Fruit fly (Drosophila melanogaster): ENCODE data around the gene Ndc1.

The Ndc1 gene

dm6 chr3R:23915042-23915428, 9.2 kb upstream of the Ndc1 start (continued):
- no peak for TF ChIP-seq CG34224 (GFP tag; IDR thresholded peaks at IDR 0.05; ENCODE audit: partially characterized antibody)
- 0 out of 3 replicates have a peak, but pooled peaks have one; percentile 33 for TF ChIP-seq CG11456 (GFP tag; IDR thresholded peaks at IDR 0.05)
- TF ChIP-seq Scr (GFP tag; IDR thresholded peaks at IDR 0.05; ENCODE audit: partially characterized antibody), result no peak
- no peak for TF ChIP-seq zf30C (GFP tag; optimal IDR thresholded peaks at IDR 0.05)
- TF ChIP-seq insv (GFP tag; optimal IDR thresholded peaks at IDR 0.05), result no peak
- TF ChIP-seq CG12391 (tag; optimal IDR thresholded peaks at IDR 0.05), result peak; percentile 31
- no peak for TF ChIP-seq sc (optimal IDR thresholded peaks at IDR 0.05)
- TF ChIP-seq sc (GFP tag; optimal IDR thresholded peaks at IDR 0.05), result no peak
- no peak for TF ChIP-seq slp2 (GFP tag; optimal IDR thresholded peaks at IDR 0.05)
- no peak for TF ChIP-seq CG11093 (GFP tag; IDR thresholded peaks at IDR 0.05)
- no peak for TF ChIP-seq CG2129 (GFP tag; IDR thresholded peaks at IDR 0.05; ENCODE audit: partially characterized antibody)
- TF ChIP-seq row (GFP tag; IDR thresholded peaks at IDR 0.05), result peak; percentile 52; the same call in 2 of the 3 replicates
- TF ChIP-seq hbn (GFP tag; IDR thresholded peaks at IDR 0.05; ENCODE audit: partially characterized antibody), result no peak
- TF ChIP-seq Bdp1 (GFP tag; optimal IDR thresholded peaks at IDR 0.05), result no peak
- TF ChIP-seq Oli (tag; optimal IDR thresholded peaks at IDR 0.05), result peak; percentile 21
- peak; percentile 11 for TF ChIP-seq nmo (GFP tag; optimal IDR thresholded peaks at IDR 0.05)
- peak; percentile 26 for TF ChIP-seq CG9727 (GFP tag; optimal IDR thresholded peaks at IDR 0.05)
- peak in 1 of 2 experiments; percentile 34 for TF ChIP-seq dpn (GFP tag; optimal IDR thresholded peaks at IDR 0.05)
- TF ChIP-seq so (GFP tag; IDR thresholded peaks at IDR 0.05), result peak; percentile 60; the same call in 1 of the 3 replicates
- no peak for TF ChIP-seq CG6791 (GFP tag; IDR thresholded peaks at IDR 0.05; ENCODE audit: partially characterized antibody)
- TF ChIP-seq CG6175 (GFP tag; IDR thresholded peaks at IDR 0.05), result no peak
- peak; percentile 50 for TF ChIP-seq lab (GFP tag; optimal IDR thresholded peaks at IDR 0.05)
- no peak for TF ChIP-seq CG17568 (GFP tag; optimal IDR thresholded peaks at IDR 0.05)
- TF ChIP-seq otp (GFP tag; IDR thresholded peaks at IDR 0.05), result 0 out of 3 replicates have a peak, but pooled peaks have one; percentile 45
- TF ChIP-seq CG18599 (GFP tag; optimal IDR thresholded peaks at IDR 0.05), result peak; percentile 44
- no peak for TF ChIP-seq Eip74EF (GFP tag; optimal IDR thresholded peaks at IDR 0.05)
- TF ChIP-seq pb (GFP tag; optimal IDR thresholded peaks at IDR 0.05), result no peak
- no peak for TF ChIP-seq CG34376 (GFP tag; optimal IDR thresholded peaks at IDR 0.05)
- peak; percentile 16 for TF ChIP-seq CG10979 (tag; optimal IDR thresholded peaks at IDR 0.05)
- no peak for TF ChIP-seq amos (GFP tag; IDR thresholded peaks at IDR 0.05; ENCODE audit: partially characterized antibody)
- peak; percentile 54 for TF ChIP-seq ind (GFP tag; optimal IDR thresholded peaks at IDR 0.05)
- TF ChIP-seq PHDP (tag; optimal IDR thresholded peaks at IDR 0.05), result peak; percentile 5
- no peak for TF ChIP-seq prd (optimal IDR thresholded peaks at IDR 0.05)
- TF ChIP-seq prd (GFP tag; IDR thresholded peaks at IDR 0.05), result peak; percentile 55; the same call in 2 of the 3 replicates
- peak; percentile 19; the same call in 1 of the 2 replicates for TF ChIP-seq Ravus (GFP tag; IDR thresholded peaks at IDR 0.05)
- peak; percentile 19; the same call in 1 of the 2 replicates for TF ChIP-seq sisA (GFP tag; IDR thresholded peaks at IDR 0.05)
- TF ChIP-seq CG11504 (tag; optimal IDR thresholded peaks at IDR 0.05), result peak; percentile 54
- TF ChIP-seq usp (GFP tag; optimal IDR thresholded peaks at IDR 0.05), result no peak
- TF ChIP-seq Hsf (GFP tag; optimal IDR thresholded peaks at IDR 0.05), result no peak
- TF ChIP-seq H2.0 (GFP tag; IDR thresholded peaks at IDR 0.05), result peak; percentile 51; the same call in 1 of the 2 replicates
- no peak for TF ChIP-seq hkb (optimal IDR thresholded peaks at IDR 0.05)
- peak; percentile 53 for TF ChIP-seq hkb (GFP tag; IDR thresholded peaks at IDR 0.05)
- peak; percentile 6 for TF ChIP-seq Fer3 (tag; optimal IDR thresholded peaks at IDR 0.05)
- peak; percentile 34; the same call in 1 of the 2 replicates for TF ChIP-seq E2f1 (GFP tag; IDR thresholded peaks at IDR 0.05)
- TF ChIP-seq gcm (GFP tag; optimal IDR thresholded peaks at IDR 0.05), result no peak
- no peak for TF ChIP-seq nau (GFP tag; optimal IDR thresholded peaks at IDR 0.05)
- no peak for TF ChIP-seq CG6654 (GFP tag; optimal IDR thresholded peaks at IDR 0.05)
- no peak for TF ChIP-seq CG12659 (GFP tag; optimal IDR thresholded peaks at IDR 0.05)
- TF ChIP-seq Meics (GFP tag; optimal IDR thresholded peaks at IDR 0.05), result peak; percentile 43
- TF ChIP-seq corto (GFP tag; optimal IDR thresholded peaks at IDR 0.05), result peak; percentile 91
